Worm (Caenorhabditis elegans): ENCODE measurements around the gene C53A5.16.

Gene C53A5.16

ce11 chrV:14522514-14522913 is at the start of gene C53A5.16:
Gene C53A5.16, minus strand, starts transcription at chrV:14522614.
- TF ChIP-seq nhr-77 (tag; optimal IDR thresholded peaks at IDR 0.05) (no peak), snpc-4 (tag; optimal IDR thresholded peaks at IDR 0.05) (no peak), ama-1 (optimal IDR thresholded peaks at IDR 0.05) (peak; percentile 37), lin-13 (GFP tag; optimal IDR thresholded peaks at IDR 0.05) (no peak), alr-1 (tag; optimal IDR thresholded peaks at IDR 0.05; ENCODE audit: borderline replicate concordance) (no peak), nhr-90 (tag; optimal IDR thresholded peaks at IDR 0.05; ENCODE audit: poor library complexity) (no peak), vab-15 (tag; optimal IDR thresholded peaks at IDR 0.05) (no peak), tbx-2 (tag; optimal IDR thresholded peaks at IDR 0.05) (no peak)

ce11 chrV:14562589-14562988 is 40.2 kb upstream of the C53A5.16 start, which contains the start of gene C53A5.11:
Gene C53A5.11, plus strand, starts transcription at chrV:14562889.
- TF ChIP-seq skn-1 (tag; optimal IDR thresholded peaks at IDR 0.05) (no peak), ztf-11 (tag; optimal IDR thresholded peaks at IDR 0.05) (no peak), C16A3.4 (tag; optimal IDR thresholded peaks at IDR 0.05) (no peak), nhr-90 (tag; optimal IDR thresholded peaks at IDR 0.05; ENCODE audit: poor library complexity) (no peak), nhr-47 (tag; optimal IDR thresholded peaks at IDR 0.05) (no peak), ces-1 (GFP tag; optimal IDR thresholded peaks at IDR 0.05) (no peak), lsy-2 (tag; optimal IDR thresholded peaks at IDR 0.05) (no peak), dsc-1 (tag; optimal IDR thresholded peaks at IDR 0.05) (no peak), vab-15 (tag; optimal IDR thresholded peaks at IDR 0.05) (no peak)

DNA sequence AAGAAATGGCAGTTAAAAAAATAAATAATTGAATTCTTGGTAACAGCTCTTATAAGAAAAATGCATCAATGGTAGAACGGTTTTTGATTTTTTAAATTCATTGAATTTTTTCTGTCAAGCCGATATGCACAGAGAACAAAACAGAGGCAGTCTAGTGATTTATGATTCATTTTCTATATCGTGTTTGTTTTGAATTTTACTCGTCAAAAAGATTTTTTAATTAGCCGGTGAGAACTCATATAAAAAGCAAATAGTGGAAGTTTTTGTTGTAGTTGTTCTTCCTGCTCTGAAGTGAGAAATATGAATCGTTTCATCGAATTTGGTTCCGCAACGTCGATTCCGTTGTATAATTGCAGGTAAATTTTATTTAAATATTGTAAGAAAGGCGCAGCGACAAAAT is 36.9 kb upstream of the C53A5.16 start, which contains the start of gene srt-32:
srt-32 (plus strand) TSS at position 301 of the 400 bp plus-strand sequence.
- TF ChIP-seq isw-1 (GFP tag; IDR thresholded peaks at IDR 0.05) = no peak

DNA sequence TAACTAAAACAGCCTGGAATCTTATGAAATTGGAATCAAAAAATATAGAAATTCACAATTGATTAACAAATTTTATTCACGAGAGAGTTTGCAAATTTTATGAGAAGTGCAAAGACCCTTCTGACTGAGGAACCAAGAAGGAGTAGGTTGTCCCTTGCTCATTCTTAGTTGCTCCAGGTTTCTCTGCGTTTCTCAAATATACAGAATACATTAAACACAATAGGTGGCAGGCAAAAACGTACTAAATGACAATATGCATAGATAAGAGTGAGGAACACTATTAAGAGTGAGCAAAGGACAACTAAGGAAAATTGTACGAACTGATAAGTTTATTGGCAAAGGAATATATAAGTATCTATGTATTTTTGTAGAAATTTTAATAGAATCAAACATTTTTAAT is 36.3 kb upstream of the C53A5.16 start, which contains the start of gene C53A5.9:
C53A5.9 (minus strand) TSS at position 101 of the 400 bp plus-strand sequence.
- TF ChIP-seq lir-3 (tag; optimal IDR thresholded peaks at IDR 0.05; ENCODE audit: poor library complexity) (no peak), nhr-20 (tag; optimal IDR thresholded peaks at IDR 0.05) (no peak), nhr-47 (tag; optimal IDR thresholded peaks at IDR 0.05) (no peak), efl-1 (optimal IDR thresholded peaks at IDR 0.05) (no peak), efl-1 (GFP tag; optimal IDR thresholded peaks at IDR 0.05 in 1 of 2) (peak in 1 of 2 experiments; percentile 14)

DNA sequence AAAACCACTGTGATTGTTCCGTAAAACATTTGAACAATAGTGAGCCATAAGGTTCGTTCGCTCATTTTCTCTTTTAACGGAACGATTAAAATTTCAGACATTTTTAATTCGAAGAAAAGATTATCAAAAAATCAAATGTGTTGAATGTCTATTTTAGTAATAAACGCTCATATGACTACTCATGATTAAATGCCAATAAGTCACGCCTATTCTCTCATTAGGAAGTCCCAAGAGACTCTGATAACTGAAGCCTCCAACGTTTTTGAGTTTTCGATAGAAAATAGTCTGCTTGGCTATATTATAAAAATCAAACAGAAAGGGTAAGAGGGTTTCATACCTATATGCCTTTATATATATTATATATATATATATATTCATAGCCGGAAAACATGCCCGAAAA is 33.8 kb upstream of the C53A5.16 start, which contains the start of gene srg-47:
srg-47 (minus strand) TSS at position 101 of the 400 bp plus-strand sequence.
- TF ChIP-seq ceh-8 (GFP tag; optimal IDR thresholded peaks at IDR 0.05) (peak; percentile 41), zip-4 (GFP tag; optimal IDR thresholded peaks at IDR 0.05) (no peak), aly-2 (tag; optimal IDR thresholded peaks at IDR 0.05) (no peak), swsn-7 (tag; optimal IDR thresholded peaks at IDR 0.05) (no peak)

ce11 chrV:14548510-14548909 is 26.1 kb upstream of the C53A5.16 start:
- no peak for TF ChIP-seq unc-62 (GFP tag; optimal IDR thresholded peaks at IDR 0.05)
- TF ChIP-seq ceh-90 (tag; optimal IDR thresholded peaks at IDR 0.05) = no peak
- TF ChIP-seq mep-1 (tag; optimal IDR thresholded peaks at IDR 0.05) = peak; percentile 17
- TF ChIP-seq unc-86 (tag; optimal IDR thresholded peaks at IDR 0.05) = no peak
- TF ChIP-seq ets-5 (GFP tag; IDR thresholded peaks at IDR 0.05) = no peak
- peak; percentile 71 for TF ChIP-seq blmp-1 (tag; optimal IDR thresholded peaks at IDR 0.05)
- TF ChIP-seq lin-35 (GFP tag; optimal IDR thresholded peaks at IDR 0.05) = no peak
- no peak for TF ChIP-seq efl-1 (optimal IDR thresholded peaks at IDR 0.05)
- TF ChIP-seq efl-1 (GFP tag; optimal IDR thresholded peaks at IDR 0.05 in 1 of 2) = peak in 1 of 2 experiments; percentile 10
- TF ChIP-seq zag-1 (tag; optimal IDR thresholded peaks at IDR 0.05) = no peak
- TF ChIP-seq ztf-11 (tag; optimal IDR thresholded peaks at IDR 0.05) = no peak

All from whole organism, L1 larva.